Worm (Caenorhabditis elegans) whole organism, L3 larva: ENCODE data around the gene R02F2.1.

Source experiments
- ZK546.5 ChIP-seq: sonication (generic microtip); optimal IDR thresholded peaks from 2 replicates; lab custom pipeline; 2017; ENCODE audit warnings: missing biosample characterization, missing genetic modification characterization
- daf-12 ChIP-seq: fragments of 150-350 bp; optimal IDR thresholded peaks from 2 replicates; lab custom pipeline; 2014; ENCODE audit warnings: missing biosample characterization, missing genetic modification reagents, missing genetic modification characterization

DNA sequence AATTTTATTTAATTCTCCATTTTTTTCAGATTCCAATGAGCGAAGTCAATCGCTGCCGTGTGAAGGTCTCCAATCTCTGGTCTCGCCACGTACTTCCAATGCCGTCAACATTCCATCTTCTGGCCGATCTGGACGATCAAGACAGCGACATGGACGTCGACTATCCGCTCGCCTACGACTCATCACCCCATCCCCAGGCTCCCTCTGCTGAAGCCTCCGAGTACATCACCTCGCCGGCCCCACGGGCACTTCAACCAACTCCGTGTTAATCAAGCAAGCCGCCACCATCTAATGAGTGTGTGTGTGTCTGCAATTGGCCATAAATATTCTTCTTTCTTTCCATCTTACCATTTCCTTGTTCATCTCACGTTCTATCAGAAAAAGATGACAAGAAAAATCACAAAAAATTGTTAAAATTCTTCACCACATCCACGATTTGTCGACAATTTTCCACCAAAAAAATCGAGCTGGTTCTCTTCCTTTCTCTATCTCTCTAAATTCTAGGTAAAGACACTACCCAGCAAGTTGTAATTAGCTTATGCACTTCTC is 3.9 kb downstream of the R02F2.1 start:
- TF ChIP-seq ZK546.5 (tag; lab: Kevin White, UChicago): no peak
- no peak for TF ChIP-seq daf-12
